Fruit fly (Drosophila melanogaster): ENCODE measurements around the gene car.

DNA sequence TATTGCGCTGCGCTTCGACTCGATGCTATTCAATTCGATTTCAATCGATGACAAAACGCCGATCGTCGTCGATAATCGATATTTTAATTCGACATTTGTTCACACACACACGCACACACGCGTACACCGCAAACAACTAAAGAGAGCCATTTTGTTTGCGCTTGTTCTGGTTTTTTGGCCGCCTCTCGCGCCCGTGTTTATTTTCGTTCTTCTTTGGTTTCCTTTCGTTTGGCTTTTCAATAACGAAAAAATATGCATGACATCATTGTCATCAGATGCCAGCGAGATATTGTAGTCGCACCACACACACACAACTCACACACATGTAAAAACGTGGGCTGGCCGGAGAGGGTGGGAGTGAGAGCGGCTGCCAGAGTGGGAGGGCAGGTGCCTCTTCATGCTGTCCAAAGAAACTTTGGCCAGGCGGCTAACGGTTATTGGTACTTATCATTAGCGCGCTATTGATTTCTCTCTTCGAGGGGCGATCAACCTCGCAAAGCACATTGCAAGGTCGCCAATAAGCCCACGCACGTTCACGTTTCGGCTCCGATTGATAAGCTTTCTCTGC, 42.3 kb downstream of the car start:
- TF ChIP-seq Dfd (GFP tag; optimal IDR thresholded peaks at IDR 0.05) (no peak), pan (optimal IDR thresholded peaks at IDR 0.05) (no peak), h (GFP tag; optimal IDR thresholded peaks at IDR 0.05) (peak; percentile 16)

Data from whole organism, wandering third instar larva.